Worm (Caenorhabditis elegans) whole organism, L2 larva: Measurements from ENCODE around the gene Y38E10A.33.

Experiments
- C34F6.9 ChIP-seq: fragments of 150-350 bp; optimal IDR thresholded peaks from 2 replicates; lab custom pipeline; 2014; ENCODE audit warnings: missing biosample characterization, missing genetic modification characterization
- R02D3.7 ChIP-seq: fragments of 150-350 bp; optimal IDR thresholded peaks from 2 replicates; lab custom pipeline; 2014; ENCODE audit warnings: missing biosample characterization, missing genetic modification characterization
- Y55F3AM.14 ChIP-seq: fragments of 200-800 bp; sonication (Bioruptor generic); optimal IDR thresholded peaks from 2 replicates; lab custom pipeline; 2018; ENCODE audit warnings: mild to moderate bottlenecking, missing genetic modification characterization, missing compliant biosample characterization
- ZK546.5 ChIP-seq: sonication (generic microtip); optimal IDR thresholded peaks from 2 replicates; lab custom pipeline; 2017; ENCODE audit warnings: missing biosample characterization, missing genetic modification characterization
- alr-1 ChIP-seq: fragments of 150-350 bp; optimal IDR thresholded peaks from 2 replicates; lab custom pipeline; 2014; ENCODE audit warnings: missing biosample characterization, missing genetic modification characterization
- aly-2 ChIP-seq: fragments of 150-350 bp; optimal IDR thresholded peaks from 2 replicates; lab custom pipeline; 2014; ENCODE audit warnings: missing biosample characterization, missing genetic modification characterization
- blmp-1 ChIP-seq: sonication (generic microtip); optimal IDR thresholded peaks from 2 replicates; lab custom pipeline; 2017; ENCODE audit warnings: missing genetic modification characterization, mild to moderate bottlenecking, missing compliant biosample characterization, antibody characterized with exemption, moderate library complexity; ENCODE audit not compliant: insufficient read depth
- ceh-82 ChIP-seq: fragments of 150-350 bp; optimal IDR thresholded peaks from 2 replicates; lab custom pipeline; 2014; ENCODE audit warnings: missing biosample characterization, missing genetic modification characterization
- dmd-4 ChIP-seq: sonication (generic microtip); optimal IDR thresholded peaks from 2 replicates; lab custom pipeline; 2017; ENCODE audit warnings: missing biosample characterization, missing genetic modification characterization
- egl-27 ChIP-seq: sonication (generic microtip); optimal IDR thresholded peaks from 3 replicates; lab custom pipeline; 2017; ENCODE audit warnings: missing biosample characterization, missing genetic modification reagents, missing genetic modification characterization
- elt-1 ChIP-seq: fragments of 150-350 bp; optimal IDR thresholded peaks from 2 replicates; lab custom pipeline; 2014; ENCODE audit warnings: missing biosample characterization, missing genetic modification characterization
- elt-3 ChIP-seq: sonication (generic microtip); optimal IDR thresholded peaks from 2 replicates; lab custom pipeline; 2017; ENCODE audit warnings: missing biosample characterization, missing genetic modification characterization
- fos-1 ChIP-seq: fragments of 150-350 bp; optimal IDR thresholded peaks from 2 replicates; lab custom pipeline; 2014; ENCODE audit warnings: missing biosample characterization, missing genetic modification characterization
- gmeb-1 ChIP-seq: fragments of 150-350 bp; optimal IDR thresholded peaks from 2 replicates; lab custom pipeline; 2014; ENCODE audit warnings: missing biosample characterization, missing genetic modification characterization
- lin-13 ChIP-seq: fragments of 150-350 bp; optimal IDR thresholded peaks from 2 replicates; lab custom pipeline; 2014; ENCODE audit warnings: missing biosample characterization, missing genetic modification reagents, missing genetic modification characterization
- lsy-2 ChIP-seq, 2 experiments: fragments of 150-350 bp in 1 of 2; sonication (generic microtip) in 1 of 2; optimal IDR thresholded peaks; 2 replicates each; lab custom pipeline; 2014 to 2017; ENCODE audit warnings: missing biosample characterization in 2 of 2, missing genetic modification characterization in 2 of 2
- mab-5 ChIP-seq: fragments of 150-350 bp; optimal IDR thresholded peaks from 2 replicates; lab custom pipeline; 2014; ENCODE audit warnings: missing biosample characterization, missing genetic modification characterization
- mbf-1 ChIP-seq: sonication (generic microtip); optimal IDR thresholded peaks from 2 replicates; lab custom pipeline; 2017; ENCODE audit warnings: missing biosample characterization, missing genetic modification characterization
- mdl-1 ChIP-seq, 2 experiments: fragments of 150-350 bp in 1 of 2; sonication (generic microtip) in 1 of 2; optimal IDR thresholded peaks; 2 replicates each; lab custom pipeline; 2017; ENCODE audit warnings: missing biosample characterization in 2 of 2, missing genetic modification characterization in 2 of 2
- nhr-10 ChIP-seq: sonication (generic microtip); optimal IDR thresholded peaks from 2 replicates; lab custom pipeline; 2017; ENCODE audit warnings: missing biosample characterization, missing genetic modification characterization
- nhr-11 ChIP-seq: fragments of 150-350 bp; optimal IDR thresholded peaks from 2 replicates; lab custom pipeline; 2014; ENCODE audit warnings: missing biosample characterization, missing genetic modification characterization
- nhr-12 ChIP-seq: fragments of 150-350 bp; optimal IDR thresholded peaks from 2 replicates; lab custom pipeline; 2014; ENCODE audit warnings: missing biosample characterization, missing genetic modification characterization
- nhr-21 ChIP-seq: fragments of 150-350 bp; optimal IDR thresholded peaks from 2 replicates; lab custom pipeline; 2014; ENCODE audit warnings: missing biosample characterization, missing genetic modification characterization
- nhr-23 ChIP-seq: fragments of 150-350 bp; optimal IDR thresholded peaks from 2 replicates; lab custom pipeline; 2014; ENCODE audit warnings: missing biosample characterization, missing genetic modification reagents, missing genetic modification characterization
- nhr-237 ChIP-seq: fragments of 150-350 bp; optimal IDR thresholded peaks from 2 replicates; lab custom pipeline; 2014; ENCODE audit warnings: missing biosample characterization, missing genetic modification characterization
- nhr-25 ChIP-seq: fragments of 150-350 bp; sonication (generic microtip); optimal IDR thresholded peaks from 3 replicates; lab custom pipeline; 2014; ENCODE audit warnings: missing biosample characterization, missing genetic modification characterization
- nhr-6 ChIP-seq: fragments of 150-350 bp; optimal IDR thresholded peaks from 2 replicates; lab custom pipeline; 2014; ENCODE audit warnings: missing biosample characterization, missing genetic modification characterization
- nhr-77 ChIP-seq: fragments of 150-350 bp; optimal IDR thresholded peaks from 2 replicates; lab custom pipeline; 2014; ENCODE audit warnings: missing biosample characterization, missing genetic modification characterization
- sem-4 ChIP-seq: fragments of 150-350 bp; optimal IDR thresholded peaks from 2 replicates; lab custom pipeline; 2014; ENCODE audit warnings: missing biosample characterization, missing genetic modification reagents, missing genetic modification characterization
- skn-1 ChIP-seq: sonication (generic microtip); optimal IDR thresholded peaks from 2 replicates; lab custom pipeline; 2017; ENCODE audit warnings: missing biosample characterization, missing genetic modification characterization
- sma-3 ChIP-seq: sonication (generic microtip); optimal IDR thresholded peaks from 2 replicates; lab custom pipeline; 2016; ENCODE audit warnings: missing genetic modification reagents, missing genetic modification characterization, missing compliant biosample characterization
- sma-9 ChIP-seq, 2 experiments: fragments of 150-350 bp in 1 of 2; sonication (generic microtip) in 1 of 2; optimal IDR thresholded peaks; 2 replicates each; lab custom pipeline; 2014 to 2016; ENCODE audit warnings: missing genetic modification characterization in 2 of 2, mild to moderate bottlenecking in 1 of 2, missing biosample characterization in 1 of 2, missing compliant biosample characterization in 1 of 2, missing genetic modification reagents in 1 of 2, moderate library complexity in 1 of 2
- unc-39 ChIP-seq: fragments of 150-350 bp; optimal IDR thresholded peaks from 2 replicates; lab custom pipeline; 2014; ENCODE audit warnings: missing biosample characterization, missing genetic modification characterization
- unc-55 ChIP-seq: fragments of 150-350 bp; sonication (generic microtip); optimal IDR thresholded peaks from 3 replicates; lab custom pipeline; 2014; ENCODE audit warnings: missing biosample characterization, missing genetic modification reagents, missing genetic modification characterization
- unc-62 ChIP-seq: fragments of 150-350 bp; optimal IDR thresholded peaks from 2 replicates; lab custom pipeline; 2014; ENCODE audit warnings: missing biosample characterization, missing genetic modification reagents, missing genetic modification characterization
- zag-1 ChIP-seq: fragments of 150-350 bp; optimal IDR thresholded peaks from 2 replicates; lab custom pipeline; 2014; ENCODE audit warnings: missing biosample characterization, missing genetic modification characterization
- ztf-4 ChIP-seq: fragments of 150-350 bp; optimal IDR thresholded peaks from 2 replicates; lab custom pipeline; 2014; ENCODE audit warnings: missing biosample characterization, missing genetic modification characterization

Gene Y38E10A.33

ce11 chrII:12640370-12640769 is 39.1 kb downstream of the Y38E10A.33 start, which contains the start of gene nhr-235:
nhr-235 (plus strand) TSS chrII:12640670.
- TF ChIP-seq alr-1 (tag; lab: Kevin White, UChicago) = no peak
- TF ChIP-seq mbf-1 (tag; lab: Kevin White, UChicago) = no peak
- no peak for TF ChIP-seq R02D3.7 (tag; lab: Kevin White, UChicago)
- TF ChIP-seq Y55F3AM.14 (GFP tag; lab: Kevin White, UChicago) = no peak
- no peak for TF ChIP-seq zag-1
- TF ChIP-seq egl-27 (tag; lab: Kevin White, UChicago) = no peak
- TF ChIP-seq dmd-4 = no peak
- TF ChIP-seq ZK546.5 (tag; lab: Kevin White, UChicago) = no peak
- no peak for TF ChIP-seq aly-2 (tag; lab: Kevin White, UChicago)
- TF ChIP-seq nhr-25 (tag; lab: Kevin White, UChicago) = no peak
- TF ChIP-seq blmp-1 = no peak

- TF ChIP-seq unc-62 (no peak), unc-39 (tag; lab: Kevin White, UChicago) (no peak), elt-1 (tag; lab: Kevin White, UChicago) (no peak), zag-1 (no peak), nhr-77 (tag; lab: Kevin White, UChicago) (no peak), egl-27 (tag; lab: Kevin White, UChicago) (no peak), lsy-2 (tag; optimal IDR thresholded peaks at IDR 0.05; lab: Kevin White, UChicago) (no peak), nhr-25 (tag; lab: Kevin White, UChicago) (no peak), skn-1 (tag; lab: Kevin White, UChicago) (no peak), ZK546.5 (tag; lab: Kevin White, UChicago) (no peak), lin-13 (GFP tag; lab: Kevin White, UChicago) (no peak), sem-4 (tag; lab: Kevin White, UChicago) (no peak), nhr-21 (tag; lab: Kevin White, UChicago) (no peak), ceh-82 (no peak), nhr-237 (no peak), C34F6.9 (tag; lab: Kevin White, UChicago) (no peak)
- TF ChIP-seq, all 48 proteins: peak for 0
Observed at ce11 chrII:12636602-12637001, 42.8 kb downstream of the Y38E10A.33 start, which contains the start of gene nhr-234. nhr-234 (plus strand) TSS chrII:12636678.

ce11 chrII:12634749-12635318 is 44.6 kb downstream of the Y38E10A.33 start, which contains the start of gene Y38E10A.17:
Y38E10A.17 (minus strand) TSS chrII:12634799.
- TF ChIP-seq blmp-1 (no peak), sma-9 (GFP tag; optimal IDR thresholded peaks at IDR 0.05; lab: Kevin White, UChicago) (peak; percentile 44), sma-9 (tag; optimal IDR thresholded peaks at IDR 0.05; lab: Kevin White, UChicago) (no peak)

ce11 chrII:12630888-12631287 is 48.6 kb downstream of the Y38E10A.33 start, which contains the start of gene Y38E10A.34:
Y38E10A.34 (plus strand) TSS chrII:12631188.
- TF ChIP-seq nhr-23 (tag; lab: Kevin White, UChicago) = no peak
- no peak for TF ChIP-seq elt-3 (tag; lab: Kevin White, UChicago)
- no peak for TF ChIP-seq C34F6.9 (tag; lab: Kevin White, UChicago)
- TF ChIP-seq ztf-4 (tag; lab: Kevin White, UChicago) = no peak
- TF ChIP-seq nhr-12 (tag; lab: Kevin White, UChicago) = no peak
- TF ChIP-seq nhr-11 (tag; lab: Kevin White, UChicago) = no peak
- TF ChIP-seq nhr-6 = no peak
- no peak for TF ChIP-seq unc-62
- TF ChIP-seq ceh-82 = no peak
- no peak for TF ChIP-seq nhr-237
- no peak for TF ChIP-seq mab-5 (tag; lab: Kevin White, UChicago)
- no peak for TF ChIP-seq nhr-77 (tag; lab: Kevin White, UChicago)
- TF ChIP-seq sma-3 (GFP tag; lab: Kevin White, UChicago) = no peak
- TF ChIP-seq mdl-1 (tag; optimal IDR thresholded peaks at IDR 0.05; lab: Kevin White, UChicago) = no peak
- TF ChIP-seq aly-2 (tag; lab: Kevin White, UChicago) = no peak
- TF ChIP-seq nhr-10 (tag; lab: Kevin White, UChicago) = no peak
- no peak for TF ChIP-seq nhr-21 (tag; lab: Kevin White, UChicago)
- no peak for TF ChIP-seq fos-1 (tag; lab: Kevin White, UChicago)
- no peak for TF ChIP-seq gmeb-1 (tag; lab: Kevin White, UChicago)
- TF ChIP-seq unc-55 = no peak
- TF ChIP-seq, all 48 proteins: peak for 0
